Worm (Caenorhabditis elegans) whole organism, L1 larva: ENCODE results near the gene ZC204.17.
"Not testable (repeated sequence)": the region's sequence is repeated elsewhere in the genome, so short reads cannot be mapped to it uniquely, and the experiment has no call there.

Experiments used
- dsc-1 ChIP-seq: sonication (generic microtip); optimal IDR thresholded peaks from 2 replicates; lab custom pipeline; 2016; ENCODE audit warnings: mild to moderate bottlenecking, missing genetic modification characterization, missing compliant biosample characterization
- fkh-8 ChIP-seq: sonication (generic microtip); optimal IDR thresholded peaks from 2 replicates; lab custom pipeline; 2016; ENCODE audit warnings: mild to moderate bottlenecking, missing genetic modification characterization, missing compliant biosample characterization
- hpl-2 ChIP-seq: fragments of 150-350 bp; optimal IDR thresholded peaks from 2 replicates; lab custom pipeline; 2014; ENCODE audit warnings: missing biosample characterization, missing genetic modification reagents, missing genetic modification characterization
- mdl-1 ChIP-seq, 2 experiments: fragments of 150-350 bp; optimal IDR thresholded peaks; 2 replicates each; lab custom pipeline; 2014 to 2017; ENCODE audit warnings: missing biosample characterization in 2 of 2, missing genetic modification characterization in 2 of 2, inconsistent platforms in 1 of 2
- nhr-76 ChIP-seq: sonication (generic microtip); optimal IDR thresholded peaks from 2 replicates; lab custom pipeline; 2017; ENCODE audit warnings: missing biosample characterization, missing genetic modification characterization
- rnt-1 ChIP-seq: sonication (generic microtip); optimal IDR thresholded peaks from 2 replicates; lab custom pipeline; 2016; ENCODE audit warnings: mild to moderate bottlenecking, missing genetic modification characterization, moderate library complexity, missing compliant biosample characterization
- snpc-4 ChIP-seq: fragments of 150-350 bp; optimal IDR thresholded peaks from 2 replicates; lab custom pipeline; 2014; ENCODE audit warnings: missing biosample characterization, missing genetic modification characterization
- unc-30 ChIP-seq: sonication (generic microtip); optimal IDR thresholded peaks from 2 replicates; lab custom pipeline; 2017; ENCODE audit warnings: missing biosample characterization, missing genetic modification characterization
- ztf-4 ChIP-seq: fragments of 150-350 bp; optimal IDR thresholded peaks from 2 replicates; lab custom pipeline; 2014; ENCODE audit warnings: missing biosample characterization, missing genetic modification characterization

DNA sequence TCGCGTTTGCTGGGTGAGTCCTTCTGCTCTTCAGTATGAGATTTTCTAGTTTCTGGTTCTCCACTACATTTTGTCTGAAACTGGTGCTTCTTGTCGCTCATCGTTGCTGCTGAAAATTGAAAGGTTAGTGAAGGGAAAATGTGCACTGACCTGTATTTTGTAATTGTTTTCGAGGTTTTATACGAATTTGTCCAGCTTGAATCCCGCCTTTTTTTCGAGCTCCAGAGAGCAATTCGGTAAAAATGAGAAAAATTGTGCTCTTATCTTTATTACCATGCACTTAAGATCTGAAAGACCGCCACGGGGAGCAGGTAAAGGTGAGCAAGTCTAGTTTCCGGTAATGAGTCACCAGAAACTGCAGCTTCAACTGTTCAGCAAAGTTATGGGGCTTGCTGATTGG is 18.3 kb downstream of the ZC204.17 start, which contains the start of gene C08E3.15:
- not testable (repeated sequence) for TF ChIP-seq ztf-4 (tag; lab: Kevin White, UChicago); nhr-76 (tag; lab: Kevin White, UChicago); mdl-1 (tag; optimal IDR thresholded peaks at IDR 0.05; lab: Kevin White, UChicago); snpc-4 (tag; lab: Kevin White, UChicago); rnt-1 (tag; lab: Kevin White, UChicago); dsc-1; fkh-8 (tag; lab: Kevin White, UChicago); hpl-2 (GFP tag; lab: Kevin White, UChicago); unc-30 (tag; lab: Kevin White, UChicago)
